Fruit fly (Drosophila melanogaster) whole organism, prepupa: Measurements from ENCODE around the gene CG42460.

Experiments
- CG10631 ChIP-seq: fragments of 200-800 bp; sonication (Bioruptor generic); optimal IDR thresholded peaks from 2 replicates; lab custom pipeline; 2016; ENCODE audit warnings: missing biosample characterization, missing genetic modification characterization
- CG11762 ChIP-seq: fragments of 200-800 bp; sonication (Bioruptor generic); optimal IDR thresholded peaks from 3 replicates; lab custom pipeline; 2016; ENCODE audit warnings: missing biosample characterization, missing genetic modification characterization; ENCODE audit not compliant: insufficient read depth
- CG15336 ChIP-seq: fragments of 200-800 bp; sonication (Bioruptor generic); IDR thresholded peaks from 2 replicates; pipeline ENCODE4 v1.3.6; 2022; ENCODE audit warnings: missing biosample characterization, missing genetic modification characterization
- CG1621 ChIP-seq: fragments of 200-800 bp; sonication (Bioruptor generic); optimal IDR thresholded peaks from 3 replicates; lab custom pipeline; 2018; ENCODE audit warnings: missing biosample characterization, mild to moderate bottlenecking, missing genetic modification characterization
- CG16779 ChIP-seq: fragments of 200-800 bp; sonication (Bioruptor generic); optimal IDR thresholded peaks from 3 replicates; lab custom pipeline; 2017; ENCODE audit warnings: missing biosample characterization, mild to moderate bottlenecking, missing genetic modification characterization
- CG3032 ChIP-seq: fragments of 200-800 bp; optimal IDR thresholded peaks from 2 replicates; lab custom pipeline; 2019; ENCODE audit warnings: missing biosample characterization, mild to moderate bottlenecking, missing genetic modification characterization, moderate library complexity
- CG31627 ChIP-seq: fragments of 200-800 bp; sonication (Bioruptor generic); optimal IDR thresholded peaks from 3 replicates; lab custom pipeline; 2016; ENCODE audit warnings: missing biosample characterization, missing genetic modification characterization
- CG32006 ChIP-seq: fragments of 200-800 bp; sonication (Bioruptor generic); optimal IDR thresholded peaks from 3 replicates; lab custom pipeline; 2017; ENCODE audit warnings: missing biosample characterization, mild to moderate bottlenecking, missing genetic modification characterization
- CG34406 ChIP-seq: fragments of 200-800 bp; sonication (Bioruptor generic); optimal IDR thresholded peaks from 3 replicates; lab custom pipeline; 2016; ENCODE audit warnings: missing biosample characterization, missing genetic modification characterization
- CG4318 ChIP-seq: fragments of 200-800 bp; sonication (Bioruptor generic); optimal IDR thresholded peaks from 3 replicates; lab custom pipeline; 2017; ENCODE audit warnings: missing biosample characterization, mild to moderate bottlenecking, missing genetic modification characterization
- CG6163 ChIP-seq: fragments of 200-800 bp; sonication (Bioruptor generic); IDR thresholded peaks from 3 replicates; pipeline ENCODE4 v1.3.6; 2022; ENCODE audit warnings: missing biosample characterization, missing genetic modification characterization
- CG6276 ChIP-seq: fragments of 200-800 bp; sonication (Bioruptor generic); optimal IDR thresholded peaks from 2 replicates; lab custom pipeline; 2017; ENCODE audit warnings: missing biosample characterization, mild to moderate bottlenecking, missing genetic modification characterization
- CG6792 ChIP-seq: fragments of 200-800 bp; sonication (Bioruptor generic); optimal IDR thresholded peaks from 3 replicates; lab custom pipeline; 2016; ENCODE audit warnings: missing biosample characterization, missing genetic modification characterization
- CG6808 ChIP-seq: fragments of 200-800 bp; sonication (Bioruptor generic); optimal IDR thresholded peaks from 3 replicates; lab custom pipeline; 2017; ENCODE audit warnings: missing biosample characterization, missing genetic modification characterization, mild to moderate bottlenecking, moderate library complexity, missing genetic modification reagents
- CG6854 ChIP-seq: fragments of 200-800 bp; sonication (Bioruptor generic); optimal IDR thresholded peaks from 2 replicates; lab custom pipeline; 2017; ENCODE audit warnings: missing biosample characterization, mild to moderate bottlenecking, missing genetic modification characterization
- CG7368 ChIP-seq: fragments of 200-800 bp; sonication (Bioruptor generic); optimal IDR thresholded peaks from 3 replicates; lab custom pipeline; 2016; ENCODE audit warnings: missing biosample characterization, missing genetic modification characterization
- CG8119 ChIP-seq: fragments of 200-800 bp; sonication (Bioruptor generic); IDR thresholded peaks from 3 replicates; pipeline ENCODE4 v1.3.6; 2022; ENCODE audit warnings: missing biosample characterization, missing genetic modification characterization
- CG8319 ChIP-seq: fragments of 200-800 bp; sonication (Bioruptor generic); optimal IDR thresholded peaks from 3 replicates; lab custom pipeline; 2016; ENCODE audit warnings: missing biosample characterization, missing genetic modification characterization
- CG8632 ChIP-seq: fragments of 200-800 bp; sonication (Bioruptor generic); optimal IDR thresholded peaks from 3 replicates; lab custom pipeline; 2016; ENCODE audit warnings: missing biosample characterization, missing genetic modification characterization
- CG9139 ChIP-seq: fragments of 200-800 bp; sonication (Bioruptor generic); optimal IDR thresholded peaks from 3 replicates; lab custom pipeline; 2017; ENCODE audit warnings: missing biosample characterization, mild to moderate bottlenecking, missing genetic modification characterization
- Ets21C ChIP-seq: fragments of 200-800 bp; sonication (Bioruptor generic); optimal IDR thresholded peaks from 3 replicates; lab custom pipeline; 2016; ENCODE audit warnings: missing biosample characterization, missing genetic modification characterization
- Gug ChIP-seq: fragments of 200-800 bp; sonication (Bioruptor generic); IDR thresholded peaks from 2 replicates; pipeline ENCODE4 v1.3.6; 2022; ENCODE audit warnings: missing biosample characterization, missing genetic modification characterization
- Hr39 ChIP-seq: fragments of 200-800 bp; sonication (Bioruptor generic); optimal IDR thresholded peaks from 2 replicates; lab custom pipeline; 2016; ENCODE audit warnings: missing biosample characterization, missing genetic modification characterization
- Hr4 ChIP-seq: fragments of 200-800 bp; sonication (Bioruptor generic); optimal IDR thresholded peaks from 3 replicates; lab custom pipeline; 2016; ENCODE audit warnings: missing biosample characterization, missing genetic modification characterization
- Lpt ChIP-seq: fragments of 200-800 bp; sonication (Bioruptor generic); optimal IDR thresholded peaks from 3 replicates; lab custom pipeline; 2016; ENCODE audit warnings: missing biosample characterization, missing genetic modification characterization
- Met ChIP-seq: fragments of 200-800 bp; sonication (Bioruptor generic); optimal IDR thresholded peaks from 3 replicates; lab custom pipeline; 2016; ENCODE audit warnings: missing biosample characterization, missing genetic modification characterization
- OdsH ChIP-seq: fragments of 200-800 bp; sonication (Bioruptor generic); optimal IDR thresholded peaks from 3 replicates; lab custom pipeline; 2016; ENCODE audit warnings: missing biosample characterization, missing genetic modification characterization
- Smox ChIP-seq: fragments of 200-800 bp; sonication (Bioruptor generic); optimal IDR thresholded peaks from 3 replicates; lab custom pipeline; 2016; ENCODE audit warnings: missing biosample characterization, missing genetic modification characterization
- Sox102F ChIP-seq: fragments of 200-800 bp; sonication (Bioruptor generic); optimal IDR thresholded peaks from 2 replicates; lab custom pipeline; 2016; ENCODE audit warnings: missing biosample characterization, mild to moderate bottlenecking, missing genetic modification characterization
- achi ChIP-seq: fragments of 200-800 bp; sonication (Bioruptor generic); optimal IDR thresholded peaks from 3 replicates; lab custom pipeline; 2016; ENCODE audit warnings: missing biosample characterization, missing genetic modification characterization
- cyc ChIP-seq: fragments of 200-800 bp; sonication (Bioruptor generic); optimal IDR thresholded peaks from 3 replicates; lab custom pipeline; 2016; ENCODE audit warnings: missing biosample characterization, missing genetic modification characterization
- dsx ChIP-seq: fragments of 200-800 bp; optimal IDR thresholded peaks from 3 replicates; lab custom pipeline; 2019; ENCODE audit warnings: missing biosample characterization, mild to moderate bottlenecking, missing genetic modification characterization, moderate library complexity; ENCODE audit not compliant: poor library complexity, severe bottlenecking
- esn ChIP-seq: fragments of 200-800 bp; sonication (Bioruptor generic); optimal IDR thresholded peaks from 2 replicates; lab custom pipeline; 2016; ENCODE audit warnings: missing biosample characterization, mild to moderate bottlenecking, missing genetic modification characterization, moderate library complexity
- fd59A ChIP-seq: fragments of 200-800 bp; sonication (Bioruptor generic); optimal IDR thresholded peaks from 2 replicates; lab custom pipeline; 2017; ENCODE audit warnings: missing biosample characterization, mild to moderate bottlenecking, missing genetic modification characterization, missing genetic modification reagents
- fd85E ChIP-seq: fragments of 200-800 bp; sonication (Bioruptor generic); optimal IDR thresholded peaks from 3 replicates; lab custom pipeline; 2016; ENCODE audit warnings: missing biosample characterization, missing genetic modification characterization
- fkh ChIP-seq: fragments of 200-800 bp; sonication (Bioruptor generic); optimal IDR thresholded peaks from 3 replicates; lab custom pipeline; 2017; ENCODE audit warnings: missing biosample characterization, mild to moderate bottlenecking, missing genetic modification characterization, moderate library complexity
- net ChIP-seq: fragments of 200-800 bp; sonication (Bioruptor generic); optimal IDR thresholded peaks from 3 replicates; lab custom pipeline; 2016; ENCODE audit warnings: missing biosample characterization, missing genetic modification characterization
- pdm3 ChIP-seq: fragments of 200-800 bp; sonication (Bioruptor generic); optimal IDR thresholded peaks from 3 replicates; lab custom pipeline; 2016; ENCODE audit warnings: missing biosample characterization, missing genetic modification characterization
- salr ChIP-seq, 2 experiments: fragments of 200-800 bp; sonication (Bioruptor generic); optimal IDR thresholded peaks; 3 replicates each; lab custom pipeline; 2016 to 2018; ENCODE audit warnings: missing biosample characterization in 2 of 2, missing genetic modification characterization in 2 of 2, mild to moderate bottlenecking in 1 of 2
- spab ChIP-seq: fragments of 200-800 bp; sonication (Bioruptor generic); optimal IDR thresholded peaks from 2 replicates; lab custom pipeline; 2017; ENCODE audit warnings: missing biosample characterization, mild to moderate bottlenecking, missing genetic modification characterization, missing genetic modification reagents
- ss ChIP-seq, 2 experiments: fragments of 200-800 bp; sonication (Bioruptor generic); optimal IDR thresholded peaks; 2 replicates in 1 of 2; 3 replicates in 1 of 2; lab custom pipeline; 2017 to 2018; ENCODE audit warnings: mild to moderate bottlenecking in 2 of 2, missing biosample characterization in 2 of 2, missing genetic modification characterization in 2 of 2, moderate library complexity in 1 of 2
- svp ChIP-seq: fragments of 200-800 bp; sonication (Bioruptor generic); peaks from one replicate; lab custom pipeline; 2016; ENCODE audit warnings: missing biosample characterization, missing genetic modification characterization
- topi ChIP-seq: fragments of 200-800 bp; sonication (Bioruptor generic); optimal IDR thresholded peaks from 3 replicates; lab custom pipeline; 2016; ENCODE audit warnings: missing biosample characterization, missing genetic modification characterization
- vri ChIP-seq: fragments of 200-800 bp; sonication (Bioruptor generic); optimal IDR thresholded peaks from 3 replicates; lab custom pipeline; 2016; ENCODE audit warnings: missing biosample characterization, mild to moderate bottlenecking, missing genetic modification characterization

CG42460 gene

DNA sequence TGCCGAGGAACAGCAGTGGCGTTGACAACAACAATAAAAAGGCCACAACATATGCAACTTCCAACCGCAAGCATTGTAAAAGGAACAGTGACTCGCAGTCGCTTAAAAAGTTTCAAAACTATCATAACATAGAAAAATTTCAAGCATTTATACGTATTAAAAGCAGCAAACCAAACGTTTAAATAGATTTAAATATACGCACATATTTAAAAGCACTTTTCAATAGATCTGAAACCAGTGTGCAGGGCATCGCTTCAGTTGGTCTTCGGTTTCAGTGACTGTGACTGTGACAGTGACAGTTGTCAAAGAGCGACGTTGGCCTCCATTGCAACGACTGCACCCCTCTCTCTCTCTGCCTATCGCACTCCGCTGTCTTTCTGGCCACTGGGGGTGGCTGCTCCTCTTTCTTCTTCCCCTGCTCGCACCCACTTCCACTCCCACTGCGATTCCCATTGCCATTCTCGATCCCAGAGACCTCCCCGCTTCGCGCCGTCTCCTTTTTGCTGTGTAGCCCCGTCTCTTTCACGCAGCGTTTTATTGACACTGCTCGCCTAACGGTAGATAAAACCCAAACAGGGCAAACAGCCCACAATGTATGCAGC lies 40.0 kb downstream of the CG42460 start (continued):
- TF ChIP-seq esn: peak; percentile 95
- TF ChIP-seq net (GFP tag; lab: Kevin White, UChicago): peak; percentile 92
- peak; percentile 88 for TF ChIP-seq CG6808 (GFP tag; lab: Kevin White, UChicago)
- peak; percentile 86 for TF ChIP-seq CG6276 (GFP tag; lab: Kevin White, UChicago)
- peak; percentile 37 for TF ChIP-seq fkh (GFP tag; lab: Kevin White, UChicago)
- peak; percentile 93 for TF ChIP-seq Lpt (GFP tag; lab: Kevin White, UChicago)
- TF ChIP-seq Ets21C (GFP tag; lab: Kevin White, UChicago): peak; percentile 92
- TF ChIP-seq CG3032 (tag; lab: Kevin White, UChicago): peak; percentile 91
- peak; percentile 97 for TF ChIP-seq Gug (GFP tag; lab: Robert Waterston, UW)
- TF ChIP-seq CG9139 (GFP tag; lab: Kevin White, UChicago): peak; percentile 86
- TF ChIP-seq Sox102F (GFP tag; lab: Kevin White, UChicago): peak; percentile 95
- TF ChIP-seq CG6792 (GFP tag; lab: Kevin White, UChicago): peak; percentile 95
- TF ChIP-seq CG31627 (GFP tag; lab: Kevin White, UChicago): peak; percentile 89
- peak; percentile 94 for TF ChIP-seq CG10631 (GFP tag; lab: Kevin White, UChicago)
- peak; percentile 89 for TF ChIP-seq vri (GFP tag; lab: Kevin White, UChicago)
- TF ChIP-seq fd59A (GFP tag; lab: Kevin White, UChicago): peak; percentile 89
- TF ChIP-seq CG11762 (GFP tag; lab: Kevin White, UChicago): peak; percentile 93
- peak; percentile 83 for TF ChIP-seq Met (GFP tag; lab: Kevin White, UChicago)
- TF ChIP-seq Smox (GFP tag; lab: Kevin White, UChicago): peak; percentile 84
- peak; percentile 92 for TF ChIP-seq CG32006 (GFP tag; lab: Kevin White, UChicago)
- peak; percentile 89 for TF ChIP-seq CG7368 (GFP tag; lab: Kevin White, UChicago)
- peak; percentile 91 for TF ChIP-seq spab
- TF ChIP-seq cyc (GFP tag; lab: Kevin White, UChicago): peak; percentile 80
- peak; percentile 72 for TF ChIP-seq CG16779
- peak; percentile 93 for TF ChIP-seq CG8319 (GFP tag; lab: Kevin White, UChicago)
- peak; percentile 96 for TF ChIP-seq CG8119
- TF ChIP-seq CG34406 (GFP tag; lab: Kevin White, UChicago): peak; percentile 93
- TF ChIP-seq pdm3 (GFP tag; lab: Kevin White, UChicago): peak; percentile 97
- TF ChIP-seq CG4318 (GFP tag; lab: Kevin White, UChicago): peak; percentile 85
- TF ChIP-seq OdsH (GFP tag; lab: Kevin White, UChicago): peak; percentile 96

dm6 chr2L:3346483-3346839 lies 41.8 kb downstream of the CG42460 start:
- no peak for TF ChIP-seq salr (GFP tag; optimal IDR thresholded peaks at IDR 0.05; lab: Kevin White, UChicago)
- peak; percentile 74 for TF ChIP-seq svp
- TF ChIP-seq CG11762 (GFP tag; lab: Kevin White, UChicago): no peak

DNA sequence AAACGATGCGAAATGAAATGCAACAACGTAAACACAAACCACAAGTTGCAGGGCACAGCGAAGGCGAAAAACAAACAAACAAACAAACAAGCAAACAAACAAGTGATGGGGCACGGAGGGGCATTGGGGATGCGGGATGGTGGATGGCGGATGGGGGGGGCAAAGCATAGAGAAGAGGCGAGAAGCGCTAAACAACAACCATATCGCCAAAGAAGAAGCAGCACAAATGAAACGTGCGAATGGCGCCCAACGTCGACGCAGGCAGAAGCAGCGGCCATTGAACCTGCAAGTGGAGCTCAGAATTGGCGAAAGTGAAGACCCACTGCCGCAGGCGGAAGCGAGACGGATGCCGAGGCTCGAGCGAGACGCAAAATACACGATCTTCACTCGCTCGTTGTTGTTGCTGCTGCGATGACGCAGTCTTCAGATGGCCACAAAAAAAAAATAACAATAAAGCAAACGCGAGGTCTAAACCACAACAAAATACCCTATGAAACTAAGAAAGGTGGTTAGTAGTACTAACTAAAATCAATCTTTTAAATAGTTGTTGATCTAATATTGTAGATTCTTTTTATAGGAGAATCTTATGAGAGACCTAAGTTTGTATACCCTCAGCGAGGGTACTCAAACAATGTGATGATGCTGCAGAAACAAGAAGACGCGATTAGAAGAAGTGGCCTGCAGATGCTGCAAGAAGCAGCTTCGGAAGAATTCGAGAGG lies 42.4 kb downstream of the CG42460 start:
- TF ChIP-seq fd85E (peak; percentile 60), achi (GFP tag; lab: Kevin White, UChicago) (peak; percentile 78), net (GFP tag; lab: Kevin White, UChicago) (peak; percentile 75), Hr4 (peak; percentile 72), Lpt (GFP tag; lab: Kevin White, UChicago) (peak; percentile 80), CG15336 (peak; percentile 81), CG6792 (GFP tag; lab: Kevin White, UChicago) (peak; percentile 78), CG31627 (GFP tag; lab: Kevin White, UChicago) (peak; percentile 91), svp (peak; percentile 96), OdsH (GFP tag; lab: Kevin White, UChicago) (peak; percentile 83), topi (GFP tag; lab: Kevin White, UChicago) (peak; percentile 90), CG6854 (GFP tag; lab: Kevin White, UChicago) (peak; percentile 32), CG8632 (peak; percentile 69), pdm3 (GFP tag; lab: Kevin White, UChicago) (peak; percentile 84), CG4318 (GFP tag; lab: Kevin White, UChicago) (peak; percentile 9), Hr39 (GFP tag; lab: Kevin White, UChicago) (peak; percentile 91), Smox (GFP tag; lab: Kevin White, UChicago) (peak; percentile 91), CG32006 (GFP tag; lab: Kevin White, UChicago) (peak; percentile 84), CG1621 (tag; lab: Kevin White, UChicago) (peak; percentile 41), ss (GFP tag; optimal IDR thresholded peaks at IDR 0.05; lab: Kevin White, UChicago) (peak in 1 of 2 experiments; percentile 23), CG6163 (peak; percentile 90), dsx (GFP tag; lab: Kevin White, UChicago) (peak; percentile 71), CG16779 (peak; percentile 55), esn (peak; percentile 93)
